Fruit fly (Drosophila melanogaster) whole organism, prepupa: ENCODE results near the gene CG17751.

Experiments
- Blimp-1 ChIP-seq: fragments of 200-800 bp; sonication (Bioruptor generic); optimal IDR thresholded peaks from 3 replicates; lab custom pipeline; 2017; ENCODE audit warnings: missing biosample characterization, missing genetic modification characterization, mild to moderate bottlenecking, moderate library complexity, missing genetic modification reagents
- CG11762 ChIP-seq: fragments of 200-800 bp; sonication (Bioruptor generic); optimal IDR thresholded peaks from 3 replicates; lab custom pipeline; 2016; ENCODE audit warnings: missing biosample characterization, missing genetic modification characterization; ENCODE audit not compliant: insufficient read depth
- CG15336 ChIP-seq: fragments of 200-800 bp; sonication (Bioruptor generic); IDR thresholded peaks from 2 replicates; pipeline ENCODE4 v1.3.6; 2022; ENCODE audit warnings: missing biosample characterization, missing genetic modification characterization
- CG1621 ChIP-seq: fragments of 200-800 bp; sonication (Bioruptor generic); optimal IDR thresholded peaks from 3 replicates; lab custom pipeline; 2018; ENCODE audit warnings: missing biosample characterization, mild to moderate bottlenecking, missing genetic modification characterization
- CG16779 ChIP-seq: fragments of 200-800 bp; sonication (Bioruptor generic); optimal IDR thresholded peaks from 3 replicates; lab custom pipeline; 2017; ENCODE audit warnings: missing biosample characterization, mild to moderate bottlenecking, missing genetic modification characterization
- CG3032 ChIP-seq: fragments of 200-800 bp; optimal IDR thresholded peaks from 2 replicates; lab custom pipeline; 2019; ENCODE audit warnings: missing biosample characterization, mild to moderate bottlenecking, missing genetic modification characterization, moderate library complexity
- CG31627 ChIP-seq: fragments of 200-800 bp; sonication (Bioruptor generic); optimal IDR thresholded peaks from 3 replicates; lab custom pipeline; 2016; ENCODE audit warnings: missing biosample characterization, missing genetic modification characterization
- CG34406 ChIP-seq: fragments of 200-800 bp; sonication (Bioruptor generic); optimal IDR thresholded peaks from 3 replicates; lab custom pipeline; 2016; ENCODE audit warnings: missing biosample characterization, missing genetic modification characterization
- CG4318 ChIP-seq: fragments of 200-800 bp; sonication (Bioruptor generic); optimal IDR thresholded peaks from 3 replicates; lab custom pipeline; 2017; ENCODE audit warnings: missing biosample characterization, mild to moderate bottlenecking, missing genetic modification characterization
- CG7368 ChIP-seq: fragments of 200-800 bp; sonication (Bioruptor generic); optimal IDR thresholded peaks from 3 replicates; lab custom pipeline; 2016; ENCODE audit warnings: missing biosample characterization, missing genetic modification characterization
- CG8119 ChIP-seq: fragments of 200-800 bp; sonication (Bioruptor generic); IDR thresholded peaks from 3 replicates; pipeline ENCODE4 v1.3.6; 2022; ENCODE audit warnings: missing biosample characterization, missing genetic modification characterization
- CG8319 ChIP-seq: fragments of 200-800 bp; sonication (Bioruptor generic); optimal IDR thresholded peaks from 3 replicates; lab custom pipeline; 2016; ENCODE audit warnings: missing biosample characterization, missing genetic modification characterization
- CG8632 ChIP-seq: fragments of 200-800 bp; sonication (Bioruptor generic); optimal IDR thresholded peaks from 3 replicates; lab custom pipeline; 2016; ENCODE audit warnings: missing biosample characterization, missing genetic modification characterization
- Eip75B ChIP-seq: fragments of 200-800 bp; sonication (Bioruptor generic); optimal IDR thresholded peaks from 3 replicates; lab custom pipeline; 2016; ENCODE audit warnings: missing biosample characterization, missing genetic modification characterization
- Eip78C ChIP-seq: fragments of 200-800 bp; sonication (Bioruptor generic); peaks from one replicate; lab custom pipeline; 2016; ENCODE audit warnings: missing biosample characterization, missing genetic modification characterization
- Eip93F ChIP-seq: fragments of 200-800 bp; sonication (Bioruptor generic); optimal IDR thresholded peaks from 2 replicates; lab custom pipeline; 2016; ENCODE audit warnings: missing biosample characterization, mild to moderate bottlenecking, missing genetic modification characterization
- Ets21C ChIP-seq: fragments of 200-800 bp; sonication (Bioruptor generic); optimal IDR thresholded peaks from 3 replicates; lab custom pipeline; 2016; ENCODE audit warnings: missing biosample characterization, missing genetic modification characterization
- Gug ChIP-seq: fragments of 200-800 bp; sonication (Bioruptor generic); IDR thresholded peaks from 2 replicates; pipeline ENCODE4 v1.3.6; 2022; ENCODE audit warnings: missing biosample characterization, missing genetic modification characterization
- Hr39 ChIP-seq: fragments of 200-800 bp; sonication (Bioruptor generic); optimal IDR thresholded peaks from 2 replicates; lab custom pipeline; 2016; ENCODE audit warnings: missing biosample characterization, missing genetic modification characterization
- Hr4 ChIP-seq: fragments of 200-800 bp; sonication (Bioruptor generic); optimal IDR thresholded peaks from 3 replicates; lab custom pipeline; 2016; ENCODE audit warnings: missing biosample characterization, missing genetic modification characterization
- Lpt ChIP-seq: fragments of 200-800 bp; sonication (Bioruptor generic); optimal IDR thresholded peaks from 3 replicates; lab custom pipeline; 2016; ENCODE audit warnings: missing biosample characterization, missing genetic modification characterization
- Met ChIP-seq: fragments of 200-800 bp; sonication (Bioruptor generic); optimal IDR thresholded peaks from 3 replicates; lab custom pipeline; 2016; ENCODE audit warnings: missing biosample characterization, missing genetic modification characterization
- OdsH ChIP-seq: fragments of 200-800 bp; sonication (Bioruptor generic); optimal IDR thresholded peaks from 3 replicates; lab custom pipeline; 2016; ENCODE audit warnings: missing biosample characterization, missing genetic modification characterization
- Smox ChIP-seq: fragments of 200-800 bp; sonication (Bioruptor generic); optimal IDR thresholded peaks from 3 replicates; lab custom pipeline; 2016; ENCODE audit warnings: missing biosample characterization, missing genetic modification characterization
- achi ChIP-seq: fragments of 200-800 bp; sonication (Bioruptor generic); optimal IDR thresholded peaks from 3 replicates; lab custom pipeline; 2016; ENCODE audit warnings: missing biosample characterization, missing genetic modification characterization
- acj6 ChIP-seq: fragments of 200-800 bp; sonication (Bioruptor generic); optimal IDR thresholded peaks from 3 replicates; lab custom pipeline; 2016; ENCODE audit warnings: missing biosample characterization, missing genetic modification characterization
- dac ChIP-seq: fragments of 200-800 bp; sonication (Bioruptor generic); optimal IDR thresholded peaks from 2 replicates; lab custom pipeline; 2017; ENCODE audit warnings: missing biosample characterization, mild to moderate bottlenecking, missing genetic modification characterization
- dsx ChIP-seq: fragments of 200-800 bp; optimal IDR thresholded peaks from 3 replicates; lab custom pipeline; 2019; ENCODE audit warnings: missing biosample characterization, mild to moderate bottlenecking, missing genetic modification characterization, moderate library complexity; ENCODE audit not compliant: poor library complexity, severe bottlenecking
- eg ChIP-seq: fragments of 200-800 bp; sonication (Bioruptor generic); IDR thresholded peaks from 3 replicates; pipeline ENCODE4 v1.3.6; 2022; ENCODE audit warnings: missing biosample characterization, missing genetic modification characterization
- fd59A ChIP-seq: fragments of 200-800 bp; sonication (Bioruptor generic); optimal IDR thresholded peaks from 2 replicates; lab custom pipeline; 2017; ENCODE audit warnings: missing biosample characterization, mild to moderate bottlenecking, missing genetic modification characterization, missing genetic modification reagents
- fd85E ChIP-seq: fragments of 200-800 bp; sonication (Bioruptor generic); optimal IDR thresholded peaks from 3 replicates; lab custom pipeline; 2016; ENCODE audit warnings: missing biosample characterization, missing genetic modification characterization
- fkh ChIP-seq: fragments of 200-800 bp; sonication (Bioruptor generic); optimal IDR thresholded peaks from 3 replicates; lab custom pipeline; 2017; ENCODE audit warnings: missing biosample characterization, mild to moderate bottlenecking, missing genetic modification characterization, moderate library complexity
- lz ChIP-seq: fragments of 200-800 bp; sonication (Bioruptor generic); optimal IDR thresholded peaks from 3 replicates; lab custom pipeline; 2016; ENCODE audit warnings: missing biosample characterization, missing genetic modification characterization
- net ChIP-seq: fragments of 200-800 bp; sonication (Bioruptor generic); optimal IDR thresholded peaks from 3 replicates; lab custom pipeline; 2016; ENCODE audit warnings: missing biosample characterization, missing genetic modification characterization
- salr ChIP-seq, 2 experiments: fragments of 200-800 bp; sonication (Bioruptor generic); optimal IDR thresholded peaks; 3 replicates each; lab custom pipeline; 2016 to 2018; ENCODE audit warnings: missing biosample characterization in 2 of 2, missing genetic modification characterization in 2 of 2, mild to moderate bottlenecking in 1 of 2
- spab ChIP-seq: fragments of 200-800 bp; sonication (Bioruptor generic); optimal IDR thresholded peaks from 2 replicates; lab custom pipeline; 2017; ENCODE audit warnings: missing biosample characterization, mild to moderate bottlenecking, missing genetic modification characterization, missing genetic modification reagents
- ss ChIP-seq, 2 experiments: fragments of 200-800 bp; sonication (Bioruptor generic); optimal IDR thresholded peaks; 2 replicates in 1 of 2; 3 replicates in 1 of 2; lab custom pipeline; 2017 to 2018; ENCODE audit warnings: mild to moderate bottlenecking in 2 of 2, missing biosample characterization in 2 of 2, missing genetic modification characterization in 2 of 2, moderate library complexity in 1 of 2
- svp ChIP-seq: fragments of 200-800 bp; sonication (Bioruptor generic); peaks from one replicate; lab custom pipeline; 2016; ENCODE audit warnings: missing biosample characterization, missing genetic modification characterization
- topi ChIP-seq: fragments of 200-800 bp; sonication (Bioruptor generic); optimal IDR thresholded peaks from 3 replicates; lab custom pipeline; 2016; ENCODE audit warnings: missing biosample characterization, missing genetic modification characterization
- vri ChIP-seq: fragments of 200-800 bp; sonication (Bioruptor generic); optimal IDR thresholded peaks from 3 replicates; lab custom pipeline; 2016; ENCODE audit warnings: missing biosample characterization, mild to moderate bottlenecking, missing genetic modification characterization

Gene CG17751

DNA sequence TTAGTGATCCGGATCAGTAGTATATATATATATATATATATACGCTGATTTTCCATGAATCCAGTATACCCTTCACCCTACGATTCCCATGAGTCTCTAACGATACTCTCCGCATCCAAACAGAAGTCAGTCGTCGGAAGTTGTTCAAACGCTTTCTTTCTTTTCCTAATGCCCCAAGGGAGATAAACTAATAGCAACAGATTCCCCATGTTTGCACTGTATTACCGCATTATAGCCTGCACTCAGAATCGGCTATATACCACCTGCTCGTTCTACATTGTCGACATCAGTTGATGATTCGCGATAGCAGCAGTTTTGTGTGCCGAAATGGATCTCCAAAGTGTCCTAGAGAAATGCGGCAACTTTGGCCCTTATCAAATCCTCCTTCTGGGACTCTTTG, at the start of gene CG17751:
TSS of gene CG17751 (plus strand) at position 301 of the 400 bp plus-strand sequence.
- no peak for TF ChIP-seq CG4318 (GFP tag; lab: Kevin White, UChicago)
- TF ChIP-seq Gug (GFP tag; lab: Robert Waterston, UW), result no peak
- TF ChIP-seq lz (GFP tag; lab: Kevin White, UChicago), result no peak
- TF ChIP-seq Blimp-1 (GFP tag; lab: Kevin White, UChicago), result no peak
- TF ChIP-seq eg (GFP tag; lab: Robert Waterston, UW), result no peak
- no peak for TF ChIP-seq CG34406 (GFP tag; lab: Kevin White, UChicago)
- no peak for TF ChIP-seq fd59A

- no peak for TF ChIP-seq CG8319 (GFP tag; lab: Kevin White, UChicago)
- TF ChIP-seq CG34406 (GFP tag; lab: Kevin White, UChicago), result no peak
- no peak for TF ChIP-seq CG8632 (GFP tag; lab: Kevin White, UChicago)
- peak; percentile 21 for TF ChIP-seq vri (GFP tag; lab: Kevin White, UChicago)
- no peak for TF ChIP-seq fkh
- TF ChIP-seq fd85E (GFP tag; lab: Kevin White, UChicago), result no peak
- TF ChIP-seq dsx (GFP tag; lab: Kevin White, UChicago), result peak; percentile 13
- TF ChIP-seq Eip75B (GFP tag; lab: Kevin White, UChicago), result no peak
- no peak for TF ChIP-seq Hr39
- peak; percentile 7 for TF ChIP-seq Blimp-1 (GFP tag; lab: Kevin White, UChicago)
These were observed 38.3 kb upstream of the CG17751 start for dm6 chr3R:19568736-19569135.

DNA sequence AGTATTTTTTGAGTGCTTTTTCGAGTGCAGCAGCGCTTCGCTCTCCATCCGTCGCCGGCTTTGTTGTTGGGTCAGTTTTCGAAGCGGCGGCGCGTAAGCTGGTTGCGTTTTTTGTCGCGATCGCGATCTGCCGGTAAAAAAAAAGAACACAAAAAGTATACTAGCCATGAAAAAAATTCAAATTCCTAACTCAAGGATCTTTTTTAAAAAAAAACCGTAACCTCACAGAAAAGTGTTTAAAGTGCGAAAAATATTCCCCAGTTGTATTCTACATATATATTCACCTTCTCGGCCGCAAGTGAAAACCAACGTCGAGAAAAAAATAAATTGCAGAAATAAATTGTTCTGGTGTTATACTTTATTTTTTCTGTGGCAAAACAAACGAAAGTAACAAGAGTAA, 37.9 kb upstream of the CG17751 start:
- TF ChIP-seq Gug (GFP tag; lab: Robert Waterston, UW) (no peak), eg (GFP tag; lab: Robert Waterston, UW) (peak; percentile 49; the same call in 1 of the 3 replicates), CG7368 (GFP tag; lab: Kevin White, UChicago) (no peak), salr (GFP tag; optimal IDR thresholded peaks at IDR 0.05; lab: Kevin White, UChicago) (peak in 1 of 2 experiments; percentile 3), net (GFP tag; lab: Kevin White, UChicago) (peak; percentile 19), fkh (no peak), svp (GFP tag; lab: Kevin White, UChicago) (peak; percentile 59), Eip78C (GFP tag; lab: Kevin White, UChicago) (peak; percentile 64), CG4318 (GFP tag; lab: Kevin White, UChicago) (no peak), ss (GFP tag; optimal IDR thresholded peaks at IDR 0.05; lab: Kevin White, UChicago) (peak in 1 of 2 experiments; percentile 24)

- TF ChIP-seq Eip78C (GFP tag; lab: Kevin White, UChicago) (no peak), Smox (GFP tag; lab: Kevin White, UChicago) (peak; percentile 3)
These were observed 37.4 kb upstream of the CG17751 start for dm6 chr3R:19569654-19570053.

- TF ChIP-seq Met (GFP tag; lab: Kevin White, UChicago), result no peak
- no peak for TF ChIP-seq topi (GFP tag; lab: Kevin White, UChicago)
- no peak for TF ChIP-seq Hr4 (GFP tag; lab: Kevin White, UChicago)
- no peak for TF ChIP-seq CG3032
- TF ChIP-seq net (GFP tag; lab: Kevin White, UChicago), result no peak
- TF ChIP-seq acj6 (GFP tag; lab: Kevin White, UChicago), result no peak
- TF ChIP-seq fkh, result peak; percentile 47
- TF ChIP-seq CG1621 (tag; lab: Kevin White, UChicago), result no peak
- no peak for TF ChIP-seq achi
- TF ChIP-seq eg (GFP tag; lab: Robert Waterston, UW), result no peak
- TF ChIP-seq OdsH, result no peak
- no peak for TF ChIP-seq CG11762 (GFP tag; lab: Kevin White, UChicago)
- no peak for TF ChIP-seq spab
- no peak for TF ChIP-seq salr (GFP tag; optimal IDR thresholded peaks at IDR 0.05; lab: Kevin White, UChicago)
- TF ChIP-seq CG8119, result no peak
- peak; percentile 99 for TF ChIP-seq svp (GFP tag; lab: Kevin White, UChicago)
- TF ChIP-seq dac (GFP tag; lab: Kevin White, UChicago), result no peak
- no peak for TF ChIP-seq Hr39
- peak; percentile 20 for TF ChIP-seq vri (GFP tag; lab: Kevin White, UChicago)
- no peak for TF ChIP-seq CG16779 (tag; lab: Kevin White, UChicago)
- TF ChIP-seq CG15336 (GFP tag; lab: Robert Waterston, UW), result no peak
- TF ChIP-seq Lpt (GFP tag; lab: Kevin White, UChicago), result no peak
- TF ChIP-seq fd59A, result no peak
- no peak for TF ChIP-seq Eip93F (GFP tag; lab: Kevin White, UChicago)
- no peak for TF ChIP-seq CG34406 (GFP tag; lab: Kevin White, UChicago)
- TF ChIP-seq CG31627, result no peak
- no peak for TF ChIP-seq Ets21C
These were observed 35.9 kb upstream of the CG17751 start for dm6 chr3R:19571195-19571594.
